Fruit fly (Drosophila melanogaster) whole organism, embryonic: ENCODE data around the gene CG11811.

Source experiments
- Antp ChIP-seq: fragments of 200-800 bp; sonication (Bioruptor generic); optimal IDR thresholded peaks from 3 replicates; lab custom pipeline; 2016; ENCODE audit warnings: missing biosample characterization, missing genetic modification characterization
- Atf6 ChIP-seq: fragments of 200-800 bp; sonication (Bioruptor generic); IDR thresholded peaks from 2 replicates; pipeline ENCODE4 v1.3.6; 2022; ENCODE audit warnings: missing biosample characterization, missing genetic modification characterization
- B-H1 ChIP-seq: fragments of 200-800 bp; sonication (Bioruptor generic); IDR thresholded peaks from 3 replicates; pipeline ENCODE4 v1.3.6; 2022; ENCODE audit warnings: missing biosample characterization, missing genetic modification characterization
- CG10274 ChIP-seq: fragments of 200-800 bp; sonication (Bioruptor generic); optimal IDR thresholded peaks from 3 replicates; lab custom pipeline; 2017; ENCODE audit warnings: missing biosample characterization, mild to moderate bottlenecking, missing genetic modification characterization
- CG10543 ChIP-seq: fragments of 200-800 bp; sonication (Bioruptor generic); optimal IDR thresholded peaks from 3 replicates; lab custom pipeline; 2017; ENCODE audit warnings: missing biosample characterization, mild to moderate bottlenecking, missing genetic modification characterization, moderate library complexity
- CG10959 ChIP-seq: fragments of 200-800 bp; sonication (Bioruptor generic); IDR thresholded peaks from 2 replicates; pipeline ENCODE4 v1.3.6; 2022; ENCODE audit warnings: missing biosample characterization, missing genetic modification characterization
- CG11247 ChIP-seq: fragments of 200-800 bp; sonication (Bioruptor generic); IDR thresholded peaks from 2 replicates; pipeline ENCODE4 v1.3.6; 2022; ENCODE audit warnings: missing biosample characterization, missing genetic modification characterization
- CG11504 ChIP-seq: fragments of 200-800 bp; sonication (Bioruptor generic); optimal IDR thresholded peaks from 3 replicates; lab custom pipeline; 2019; ENCODE audit warnings: missing biosample characterization, mild to moderate bottlenecking, missing genetic modification characterization, moderate library complexity
- CG11696 ChIP-seq: fragments of 200-800 bp; sonication (Bioruptor generic); IDR thresholded peaks from 2 replicates; pipeline ENCODE4 v1.3.6; 2022; ENCODE audit warnings: missing biosample characterization, missing genetic modification characterization
- CG12219 ChIP-seq: fragments of 200-800 bp; sonication (Bioruptor generic); optimal IDR thresholded peaks from 3 replicates; lab custom pipeline; 2018; ENCODE audit warnings: missing biosample characterization, mild to moderate bottlenecking, missing genetic modification characterization
- CG12942 ChIP-seq: fragments of 200-800 bp; sonication (Bioruptor generic); optimal IDR thresholded peaks from 3 replicates; lab custom pipeline; 2016; ENCODE audit warnings: missing biosample characterization, missing genetic modification characterization
- CG1602 ChIP-seq: fragments of 200-800 bp; sonication (Bioruptor generic); optimal IDR thresholded peaks from 3 replicates; lab custom pipeline; 2016; ENCODE audit warnings: missing biosample characterization, missing genetic modification characterization
- CG1792 ChIP-seq: fragments of 200-800 bp; sonication (Bioruptor generic); optimal IDR thresholded peaks from 2 replicates; lab custom pipeline; 2016; ENCODE audit warnings: missing biosample characterization, missing genetic modification characterization
- CG1832 ChIP-seq: fragments of 200-800 bp; sonication (Bioruptor generic); optimal IDR thresholded peaks from 2 replicates; lab custom pipeline; 2017; ENCODE audit warnings: missing biosample characterization, mild to moderate bottlenecking, missing genetic modification characterization, inconsistent platforms
- CG2875 ChIP-seq: fragments of 200-800 bp; sonication (Bioruptor generic); optimal IDR thresholded peaks from 2 replicates; lab custom pipeline; 2017; ENCODE audit warnings: missing biosample characterization, mild to moderate bottlenecking, missing genetic modification characterization, missing genetic modification reagents
- CG31224 ChIP-seq: fragments of 200-800 bp; sonication (Bioruptor generic); IDR thresholded peaks from 2 replicates; pipeline ENCODE4 v1.3.6; 2022; ENCODE audit warnings: missing biosample characterization, missing genetic modification characterization
- CG3163 ChIP-seq: fragments of 200-800 bp; sonication (Bioruptor generic); optimal IDR thresholded peaks from 3 replicates; lab custom pipeline; 2016; ENCODE audit warnings: missing biosample characterization, missing genetic modification characterization
- CG32772 ChIP-seq: fragments of 200-800 bp; sonication (Bioruptor generic); IDR thresholded peaks from 2 replicates; pipeline ENCODE4 v1.3.6; 2022; ENCODE audit warnings: missing biosample characterization, missing genetic modification characterization
- CG3847 ChIP-seq: fragments of 200-800 bp; sonication (Bioruptor generic); IDR thresholded peaks from 2 replicates; pipeline ENCODE4 v1.3.6; 2022; ENCODE audit warnings: missing biosample characterization, missing genetic modification characterization
- CG4617 ChIP-seq: fragments of 200-800 bp; sonication (Bioruptor generic); optimal IDR thresholded peaks from 3 replicates; lab custom pipeline; 2016; ENCODE audit warnings: missing biosample characterization, missing genetic modification characterization, borderline replicate concordance
- CG4707 ChIP-seq: fragments of 200-800 bp; sonication (Bioruptor generic); optimal IDR thresholded peaks from 2 replicates; lab custom pipeline; 2018; ENCODE audit warnings: missing biosample characterization, mild to moderate bottlenecking, missing genetic modification characterization, moderate library complexity
- CG6765 ChIP-seq: fragments of 200-800 bp; sonication (Bioruptor generic); optimal IDR thresholded peaks from 3 replicates; lab custom pipeline; 2017; ENCODE audit warnings: missing biosample characterization, mild to moderate bottlenecking, missing genetic modification characterization
- CG7745 ChIP-seq: fragments of 200-800 bp; sonication (Bioruptor generic); optimal IDR thresholded peaks from 2 replicates; lab custom pipeline; 2018; ENCODE audit warnings: missing biosample characterization, mild to moderate bottlenecking, missing genetic modification characterization, moderate library complexity
- CG7786 ChIP-seq: fragments of 200-800 bp; sonication (Bioruptor generic); optimal IDR thresholded peaks from 2 replicates; lab custom pipeline; 2016; ENCODE audit warnings: missing biosample characterization, missing genetic modification characterization
- CrebB ChIP-seq: fragments of 200-800 bp; sonication (Bioruptor generic); optimal IDR thresholded peaks from 3 replicates; lab custom pipeline; 2018; ENCODE audit warnings: missing biosample characterization, mild to moderate bottlenecking, missing genetic modification characterization
- Dek ChIP-seq: fragments of 200-800 bp; sonication (Bioruptor generic); optimal IDR thresholded peaks from 3 replicates; lab custom pipeline; 2019; ENCODE audit warnings: missing biosample characterization, mild to moderate bottlenecking, missing genetic modification characterization, moderate library complexity
- E2f2 ChIP-seq: fragments of 200-800 bp; sonication (Bioruptor generic); IDR thresholded peaks from 2 replicates; pipeline ENCODE4 v1.3.6; 2022; ENCODE audit warnings: missing biosample characterization, missing genetic modification characterization
- Hr78 ChIP-seq, 2 experiments: fragments of 200-800 bp in 1 of 2; fragments of >200 bp in 1 of 2; sonication (Bioruptor generic) in 1 of 2; optimal IDR thresholded peaks; 2 replicates each; lab custom pipeline; 2017 to 2019; ENCODE audit warnings: missing biosample characterization in 2 of 2, missing genetic modification characterization in 2 of 2, mild to moderate bottlenecking in 1 of 2, moderate library complexity in 1 of 2
- Kr ChIP-seq: fragments of 200-800 bp; sonication (Bioruptor generic); optimal IDR thresholded peaks from 2 replicates; lab custom pipeline; 2017; ENCODE audit warnings: missing biosample characterization, mild to moderate bottlenecking, missing genetic modification characterization
- NFAT ChIP-seq: fragments of 200-800 bp; sonication (Bioruptor generic); IDR thresholded peaks from 2 replicates; pipeline ENCODE4 v1.3.6; 2022; ENCODE audit warnings: missing biosample characterization, missing genetic modification characterization
- Nf-YC ChIP-seq: fragments of 200-800 bp; optimal IDR thresholded peaks from 3 replicates; lab custom pipeline; 2019; ENCODE audit warnings: missing biosample characterization, mild to moderate bottlenecking, missing genetic modification characterization, moderate library complexity
- Rfx ChIP-seq: fragments of 200-800 bp; sonication (Bioruptor generic); IDR thresholded peaks from 2 replicates; pipeline ENCODE4 v1.3.6; 2022; ENCODE audit warnings: missing biosample characterization, missing genetic modification characterization
- bbx ChIP-seq: fragments of 200-800 bp; sonication (Bioruptor generic); IDR thresholded peaks from 2 replicates; pipeline ENCODE4 v1.3.6; 2022; ENCODE audit warnings: missing biosample characterization, missing genetic modification characterization; ENCODE audit not compliant: partially characterized antibody
- da ChIP-seq: fragments of 200-800 bp; sonication (Bioruptor generic); optimal IDR thresholded peaks from 2 replicates; lab custom pipeline; 2016; ENCODE audit warnings: missing biosample characterization, missing genetic modification characterization
- dati ChIP-seq: fragments of 200-800 bp; sonication (Bioruptor generic); IDR thresholded peaks from 2 replicates; pipeline ENCODE4 v1.3.6; 2022; ENCODE audit warnings: missing biosample characterization, missing genetic modification characterization
- ems ChIP-seq: fragments of 200-800 bp; sonication (Bioruptor generic); optimal IDR thresholded peaks from 3 replicates; lab custom pipeline; 2016; ENCODE audit warnings: missing biosample characterization, missing genetic modification characterization
- fd102C ChIP-seq: fragments of 200-800 bp; sonication (Bioruptor generic); optimal IDR thresholded peaks from 2 replicates; lab custom pipeline; 2018; ENCODE audit warnings: missing biosample characterization, mild to moderate bottlenecking, missing genetic modification characterization, moderate library complexity
- grn ChIP-seq: fragments of 200-800 bp; sonication (Bioruptor generic); optimal IDR thresholded peaks from 3 replicates; lab custom pipeline; 2017; ENCODE audit warnings: missing biosample characterization, missing genetic modification characterization
- lmd ChIP-seq: fragments of 200-800 bp; sonication (Bioruptor generic); IDR thresholded peaks from 2 replicates; pipeline ENCODE4 v1.3.6; 2022; ENCODE audit warnings: missing biosample characterization, missing genetic modification characterization
- maf-S ChIP-seq: fragments of 200-800 bp; sonication (Bioruptor generic); optimal IDR thresholded peaks from 2 replicates; lab custom pipeline; 2016; ENCODE audit warnings: missing biosample characterization, missing genetic modification characterization
- sc ChIP-seq, 3 experiments: fragments of >200 bp in 2 of 3; fragments of 200-800 bp in 1 of 3; sonication (Bioruptor generic) in 1 of 3; optimal IDR thresholded peaks; 2 replicates in 2 of 3; 3 replicates in 1 of 3; lab custom pipeline; 2017; ENCODE audit warnings: mild to moderate bottlenecking in 1 of 3, missing biosample characterization in 1 of 3, missing genetic modification characterization in 1 of 3, missing genetic modification reagents in 1 of 3
- scrt ChIP-seq: fragments of 200-800 bp; sonication (Bioruptor generic); optimal IDR thresholded peaks from 2 replicates; lab custom pipeline; 2018; ENCODE audit warnings: missing biosample characterization, mild to moderate bottlenecking, missing genetic modification characterization, moderate library complexity
- slbo ChIP-seq: fragments of 200-800 bp; sonication (Bioruptor generic); IDR thresholded peaks from 2 replicates; pipeline ENCODE4 v1.3.6; 2022; ENCODE audit warnings: missing biosample characterization, missing genetic modification characterization
- slou ChIP-seq: fragments of 200-800 bp; sonication (Bioruptor generic); optimal IDR thresholded peaks from 3 replicates; lab custom pipeline; 2016; ENCODE audit warnings: missing biosample characterization, missing genetic modification characterization
- tin ChIP-seq: fragments of 200-800 bp; sonication (Bioruptor generic); optimal IDR thresholded peaks from 3 replicates; lab custom pipeline; 2016; ENCODE audit warnings: missing biosample characterization, missing genetic modification characterization
- ttk ChIP-seq: fragments of 200-800 bp; sonication (Bioruptor generic); IDR thresholded peaks from 2 replicates; pipeline ENCODE4 v2.1.2; 2022; ENCODE audit warnings: missing biosample characterization, missing genetic modification characterization
- twi ChIP-seq: fragments of 200-800 bp; optimal IDR thresholded peaks from 2 replicates; lab custom pipeline; 2019; ENCODE audit warnings: missing biosample characterization, mild to moderate bottlenecking, missing genetic modification characterization, moderate library complexity
- vnd ChIP-seq: fragments of 200-800 bp; sonication (Bioruptor generic); IDR thresholded peaks from 3 replicates; pipeline ENCODE4 v1.3.6; 2022; ENCODE audit warnings: missing biosample characterization, missing genetic modification characterization; ENCODE audit not compliant: partially characterized antibody
- wor ChIP-seq: fragments of 200-800 bp; sonication (Bioruptor generic); IDR thresholded peaks from 2 replicates; pipeline ENCODE4 v1.3.6; 2022; ENCODE audit warnings: missing biosample characterization, missing genetic modification characterization
- z ChIP-seq: fragments of 200-800 bp; sonication (Bioruptor generic); IDR thresholded peaks from 3 replicates; pipeline ENCODE4 v1.3.6; 2022; ENCODE audit warnings: missing biosample characterization, missing genetic modification characterization
- zfh2 ChIP-seq: fragments of 200-800 bp; sonication (Bioruptor generic); optimal IDR thresholded peaks from 2 replicates; lab custom pipeline; 2016; ENCODE audit warnings: missing biosample characterization, missing genetic modification characterization

The CG11811 gene

dm6 chr3L:10737123-10737709 lies 46.4 kb downstream of the CG11811 start (continued):
- no peak for TF ChIP-seq dati
- no peak for TF ChIP-seq B-H1 (GFP tag; lab: Robert Waterston, UW)
- TF ChIP-seq Hr78 (GFP tag; optimal IDR thresholded peaks at IDR 0.05; lab: Kevin White, UChicago) = peak in 1 of 2 experiments; percentile 98
- TF ChIP-seq Kr (GFP tag; lab: Kevin White, UChicago) = no peak
- TF ChIP-seq CG1792 (GFP tag; lab: Kevin White, UChicago) = no peak
- TF ChIP-seq tin (GFP tag; lab: Kevin White, UChicago) = no peak
- no peak for TF ChIP-seq maf-S (GFP tag; lab: Kevin White, UChicago)
- peak; percentile 44 for TF ChIP-seq twi (tag; lab: Kevin White, UChicago)
- TF ChIP-seq CG4617 (GFP tag; lab: Kevin White, UChicago) = no peak
- TF ChIP-seq Atf6 (GFP tag; lab: Robert Waterston, UW) = peak; percentile 51; the same call in 1 of the 2 replicates
- peak; percentile 23 for TF ChIP-seq CG3163 (GFP tag; lab: Kevin White, UChicago)
- no peak for TF ChIP-seq CG2875 (GFP tag; lab: Kevin White, UChicago)
- TF ChIP-seq CG32772 (GFP tag; lab: Robert Waterston, UW) = no peak
- no peak for TF ChIP-seq slbo
- TF ChIP-seq zfh2 (GFP tag; lab: Kevin White, UChicago) = no peak
- no peak for TF ChIP-seq da (GFP tag; lab: Kevin White, UChicago)
- peak; percentile 51 for TF ChIP-seq scrt
- TF ChIP-seq CG10959 (GFP tag; lab: Robert Waterston, UW) = no peak
- no peak for TF ChIP-seq fd102C (GFP tag; lab: Kevin White, UChicago)
- peak; percentile 81 for TF ChIP-seq z (GFP tag; lab: Robert Waterston, UW)
- no peak for TF ChIP-seq Dek
- no peak for TF ChIP-seq Antp (GFP tag; lab: Kevin White, UChicago)
- no peak for TF ChIP-seq sc (optimal IDR thresholded peaks at IDR 0.05; lab: Kevin White, UChicago)
- TF ChIP-seq sc (GFP tag; optimal IDR thresholded peaks at IDR 0.05; lab: Kevin White, UChicago) = no peak
- peak; percentile 69 for TF ChIP-seq CrebB (tag; lab: Kevin White, UChicago)
- no peak for TF ChIP-seq bbx
- no peak for TF ChIP-seq Rfx
- no peak for TF ChIP-seq slou (GFP tag; lab: Kevin White, UChicago)
- peak; percentile 24 for TF ChIP-seq CG11504 (tag; lab: Kevin White, UChicago)
- TF ChIP-seq wor = no peak
- no peak for TF ChIP-seq CG10274 (GFP tag; lab: Kevin White, UChicago)
- TF ChIP-seq CG12219 = peak; percentile 58
- TF ChIP-seq grn (GFP tag; lab: Kevin White, UChicago) = peak; percentile 93
- TF ChIP-seq CG3847 = no peak
- TF ChIP-seq E2f2 (GFP tag; lab: Robert Waterston, UW) = no peak
- peak; percentile 76 for TF ChIP-seq CG7745 (tag; lab: Kevin White, UChicago)
- peak; percentile 90 for TF ChIP-seq CG10543
- peak; percentile 20 for TF ChIP-seq CG6765 (GFP tag; lab: Kevin White, UChicago)
- no peak for TF ChIP-seq lmd (GFP tag; lab: Robert Waterston, UW)
- TF ChIP-seq CG12942 (GFP tag; lab: Kevin White, UChicago) = no peak
- no peak for TF ChIP-seq ems (GFP tag; lab: Kevin White, UChicago)
- peak; percentile 31 for TF ChIP-seq CG4707 (GFP tag; lab: Kevin White, UChicago)
- TF ChIP-seq Nf-YC = peak; percentile 71
- TF ChIP-seq CG31224 (GFP tag; lab: Robert Waterston, UW) = no peak
- TF ChIP-seq vnd = no peak
- no peak for TF ChIP-seq CG7786 (GFP tag; lab: Kevin White, UChicago)
- no peak for TF ChIP-seq NFAT (GFP tag; lab: Robert Waterston, UW)
- no peak for TF ChIP-seq CG1602 (GFP tag; lab: Kevin White, UChicago)
- no peak for TF ChIP-seq CG11247 (GFP tag; lab: Robert Waterston, UW)
- no peak for TF ChIP-seq CG11696 (GFP tag; lab: Robert Waterston, UW)
- TF ChIP-seq ttk (GFP tag; lab: Robert Waterston, UW) = no peak
- peak; percentile 87 for TF ChIP-seq CG1832 (GFP tag; lab: Kevin White, UChicago)
